Fruit fly (Drosophila melanogaster) whole organism, embryonic: ENCODE data around the gene zuc.

Experiments used
- Blimp-1 ChIP-seq: fragments of 200-800 bp; sonication (Bioruptor generic); optimal IDR thresholded peaks from 3 replicates; lab custom pipeline; 2018; ENCODE audit warnings: missing biosample characterization, missing genetic modification characterization, mild to moderate bottlenecking, moderate library complexity, missing genetic modification reagents
- CG11247 ChIP-seq: fragments of 200-800 bp; sonication (Bioruptor generic); IDR thresholded peaks from 2 replicates; pipeline ENCODE4 v1.3.6; 2022; ENCODE audit warnings: missing biosample characterization, missing genetic modification characterization
- CG13123 ChIP-seq: fragments of 200-800 bp; sonication (Bioruptor generic); optimal IDR thresholded peaks from 2 replicates; lab custom pipeline; 2016; ENCODE audit warnings: missing biosample characterization, missing genetic modification characterization
- CG15269 ChIP-seq: fragments of 200-800 bp; sonication (Bioruptor generic); optimal IDR thresholded peaks from 2 replicates; lab custom pipeline; 2018; ENCODE audit warnings: missing biosample characterization, mild to moderate bottlenecking, missing genetic modification characterization, moderate library complexity
- CG17385 ChIP-seq: fragments of 200-800 bp; sonication (Bioruptor generic); optimal IDR thresholded peaks from 3 replicates; lab custom pipeline; 2018; ENCODE audit warnings: missing biosample characterization, mild to moderate bottlenecking, missing genetic modification characterization
- CG17829 ChIP-seq: fragments of 200-800 bp; optimal IDR thresholded peaks from 2 replicates; lab custom pipeline; 2019; ENCODE audit warnings: missing biosample characterization, mild to moderate bottlenecking, missing genetic modification characterization, moderate library complexity
- CG2712 ChIP-seq: fragments of 200-800 bp; optimal IDR thresholded peaks from 3 replicates; lab custom pipeline; 2019; ENCODE audit warnings: missing biosample characterization, mild to moderate bottlenecking, missing genetic modification characterization, moderate library complexity
- CG34376 ChIP-seq: fragments of 200-800 bp; sonication (Bioruptor generic); optimal IDR thresholded peaks from 2 replicates; lab custom pipeline; 2018; ENCODE audit warnings: missing biosample characterization, mild to moderate bottlenecking, missing genetic modification characterization
- CG4282 ChIP-seq: fragments of 200-800 bp; sonication (Bioruptor generic); optimal IDR thresholded peaks from 2 replicates; lab custom pipeline; 2016; ENCODE audit warnings: missing biosample characterization, missing genetic modification characterization
- CG8290 ChIP-seq, 3 experiments: fragments of 200-800 bp; sonication (Bioruptor generic); optimal IDR thresholded peaks; 2 replicates each; lab custom pipeline; 2016 to 2019; ENCODE audit warnings: missing biosample characterization in 3 of 3, missing genetic modification characterization in 3 of 3, mild to moderate bottlenecking in 2 of 3, moderate library complexity in 1 of 3
- CG9797 ChIP-seq: fragments of 200-800 bp; sonication (Bioruptor generic); optimal IDR thresholded peaks from 3 replicates; lab custom pipeline; 2018; ENCODE audit warnings: missing biosample characterization, mild to moderate bottlenecking, missing genetic modification characterization
- D19A ChIP-seq: fragments of 200-800 bp; optimal IDR thresholded peaks from 3 replicates; lab custom pipeline; 2019; ENCODE audit warnings: missing biosample characterization, mild to moderate bottlenecking, missing genetic modification characterization, moderate library complexity
- Deaf1 ChIP-seq: fragments of 200-800 bp; optimal IDR thresholded peaks from 3 replicates; lab custom pipeline; 2019; ENCODE audit warnings: missing biosample characterization, mild to moderate bottlenecking, missing genetic modification characterization, moderate library complexity
- Doc3 ChIP-seq: fragments of 200-800 bp; sonication (Bioruptor generic); IDR thresholded peaks from 3 replicates; pipeline ENCODE4 v1.3.6; 2022; ENCODE audit warnings: missing biosample characterization, missing genetic modification characterization; ENCODE audit not compliant: partially characterized antibody
- Hr78 ChIP-seq, 2 experiments: fragments of 200-800 bp in 1 of 2; fragments of >200 bp in 1 of 2; sonication (Bioruptor generic) in 1 of 2; optimal IDR thresholded peaks; 2 replicates each; lab custom pipeline; 2017 to 2019; ENCODE audit warnings: missing biosample characterization in 2 of 2, missing genetic modification characterization in 2 of 2, mild to moderate bottlenecking in 1 of 2, moderate library complexity in 1 of 2
- Hsf ChIP-seq: fragments of 200-800 bp; sonication (Bioruptor generic); optimal IDR thresholded peaks from 3 replicates; lab custom pipeline; 2016; ENCODE audit warnings: missing biosample characterization, missing genetic modification characterization
- MESR4 ChIP-seq: fragments of 200-800 bp; sonication (Bioruptor generic); optimal IDR thresholded peaks from 2 replicates; lab custom pipeline; 2018; ENCODE audit warnings: missing biosample characterization, mild to moderate bottlenecking, missing genetic modification characterization, moderate library complexity
- Med ChIP-seq: fragments of 200-800 bp; sonication (Bioruptor generic); peaks from one replicate; lab custom pipeline; 2016; ENCODE audit warnings: missing biosample characterization, missing genetic modification characterization, mild to moderate bottlenecking, inconsistent platforms, moderate library complexity
- Nf-YB ChIP-seq: fragments of 200-800 bp; sonication (Bioruptor generic); optimal IDR thresholded peaks from 3 replicates; lab custom pipeline; 2019; ENCODE audit warnings: missing biosample characterization, mild to moderate bottlenecking, missing genetic modification characterization, moderate library complexity
- Nf-YC ChIP-seq: fragments of 200-800 bp; optimal IDR thresholded peaks from 3 replicates; lab custom pipeline; 2019; ENCODE audit warnings: missing biosample characterization, mild to moderate bottlenecking, missing genetic modification characterization, moderate library complexity
- Pdp1 ChIP-seq, 2 experiments: fragments of 200-800 bp; sonication (Bioruptor generic); optimal IDR thresholded peaks; 3 replicates each; lab custom pipeline; 2016; ENCODE audit warnings: missing biosample characterization in 2 of 2, missing genetic modification characterization in 2 of 2, mild to moderate bottlenecking in 1 of 2, moderate library complexity in 1 of 2
- Stat92E ChIP-seq, 3 experiments: fragments of >200 bp in 2 of 3; fragments of 200-800 bp in 1 of 3; sonication (Bioruptor generic) in 1 of 3; optimal IDR thresholded peaks; 2 replicates each; lab custom pipeline; 2017 to 2019; ENCODE audit warnings: missing biosample characterization in 3 of 3, missing genetic modification characterization in 3 of 3, mild to moderate bottlenecking in 1 of 3, moderate library complexity in 1 of 3
- Usf ChIP-seq: fragments of 200-800 bp; sonication (Bioruptor generic); optimal IDR thresholded peaks from 2 replicates; lab custom pipeline; 2017; ENCODE audit warnings: missing genotype, missing biosample characterization, missing genetic modification characterization
- ac ChIP-seq: fragments of 200-800 bp; sonication (Bioruptor generic); optimal IDR thresholded peaks from 3 replicates; lab custom pipeline; 2017; ENCODE audit warnings: missing biosample characterization, mild to moderate bottlenecking, missing genetic modification characterization
- cad ChIP-seq: fragments of >200 bp; optimal IDR thresholded peaks from 2 replicates; lab custom pipeline; 2017; ENCODE audit warnings: missing biosample characterization, missing genetic modification characterization
- croc ChIP-seq: fragments of 200-800 bp; sonication (Bioruptor generic); conservative IDR thresholded peaks from 3 replicates; pipeline ENCODE4 v1.3.6; 2022; ENCODE audit warnings: missing biosample characterization, missing genetic modification characterization
- crp ChIP-seq, 2 experiments: fragments of 200-800 bp; sonication (Bioruptor generic); optimal IDR thresholded peaks; 2 replicates in 1 of 2; 3 replicates in 1 of 2; lab custom pipeline; 2017; ENCODE audit warnings: missing biosample characterization in 2 of 2, missing genetic modification characterization in 2 of 2, mild to moderate bottlenecking in 1 of 2, moderate library complexity in 1 of 2
- danr ChIP-seq: fragments of 200-800 bp; sonication (Bioruptor generic); IDR thresholded peaks from 2 replicates; pipeline ENCODE4 v1.3.6; 2022; ENCODE audit warnings: missing biosample characterization, missing genetic modification characterization
- dati ChIP-seq: fragments of 200-800 bp; sonication (Bioruptor generic); IDR thresholded peaks from 2 replicates; pipeline ENCODE4 v1.3.6; 2022; ENCODE audit warnings: missing biosample characterization, missing genetic modification characterization
- exex ChIP-seq: fragments of 200-800 bp; sonication (Bioruptor generic); optimal IDR thresholded peaks from 4 replicates; lab custom pipeline; 2018; ENCODE audit warnings: missing biosample characterization, mild to moderate bottlenecking, missing genetic modification characterization, moderate library complexity
- gfzf ChIP-seq: fragments of 200-800 bp; sonication (Bioruptor generic); optimal IDR thresholded peaks from 2 replicates; lab custom pipeline; 2016; ENCODE audit warnings: missing biosample characterization, mild to moderate bottlenecking, missing genetic modification characterization, moderate library complexity
- jing ChIP-seq: fragments of 200-800 bp; sonication (Bioruptor generic); optimal IDR thresholded peaks from 2 replicates; lab custom pipeline; 2018; ENCODE audit warnings: missing biosample characterization, mild to moderate bottlenecking, missing genetic modification characterization
- mirr ChIP-seq: fragments of 200-800 bp; sonication (Bioruptor generic); optimal IDR thresholded peaks from 3 replicates; lab custom pipeline; 2018; ENCODE audit warnings: missing biosample characterization, mild to moderate bottlenecking, missing genetic modification characterization
- p53 ChIP-seq: fragments of 200-800 bp; sonication (Bioruptor generic); optimal IDR thresholded peaks from 2 replicates; lab custom pipeline; 2016; ENCODE audit warnings: missing biosample characterization, missing genetic modification characterization
- pzg ChIP-seq: fragments of 200-800 bp; sonication (Bioruptor generic); optimal IDR thresholded peaks from 3 replicates; lab custom pipeline; 2018; ENCODE audit warnings: missing biosample characterization, mild to moderate bottlenecking, missing genetic modification characterization, moderate library complexity
- rib ChIP-seq: fragments of 200-800 bp; sonication (Bioruptor generic); IDR thresholded peaks from 2 replicates; pipeline ENCODE4 v1.3.6; 2022; ENCODE audit warnings: missing biosample characterization, missing genetic modification characterization
- stwl ChIP-seq: fragments of 200-800 bp; sonication (Bioruptor generic); optimal IDR thresholded peaks from 3 replicates; lab custom pipeline; 2018; ENCODE audit warnings: missing biosample characterization, mild to moderate bottlenecking, missing genetic modification characterization, moderate library complexity
- sug ChIP-seq: fragments of 200-800 bp; optimal IDR thresholded peaks from 2 replicates; lab custom pipeline; 2019; ENCODE audit warnings: missing biosample characterization, mild to moderate bottlenecking, missing genetic modification characterization, moderate library complexity
- tgo ChIP-seq: fragments of 200-800 bp; sonication (Bioruptor generic); IDR thresholded peaks from 3 replicates; pipeline ENCODE4 v1.3.6; 2022; ENCODE audit warnings: missing biosample characterization, missing genetic modification characterization
- zfh2 ChIP-seq: fragments of 200-800 bp; sonication (Bioruptor generic); optimal IDR thresholded peaks from 2 replicates; lab custom pipeline; 2016; ENCODE audit warnings: missing biosample characterization, missing genetic modification characterization

zuc gene

DNA sequence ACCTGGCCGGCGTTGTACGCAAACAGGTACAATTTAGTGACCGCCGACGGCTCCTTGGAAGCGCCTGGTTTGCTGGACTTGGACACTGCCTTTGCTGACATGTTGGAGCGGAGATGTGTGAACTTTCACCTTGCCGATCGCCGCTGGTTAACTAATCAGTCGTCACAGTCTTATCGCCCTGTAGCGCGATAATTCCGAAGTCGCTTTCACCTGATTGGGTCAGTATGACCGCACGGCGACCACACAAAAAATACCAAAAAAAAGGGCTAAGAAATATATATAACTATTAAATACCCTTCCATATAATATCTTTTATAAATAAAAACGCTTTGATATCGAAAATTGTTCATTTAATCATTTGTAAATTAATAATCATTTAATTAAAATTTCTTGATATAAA, 12.4 kb upstream of the zuc start, which contains the start of gene Hacd1:
Gene Hacd1, minus strand, starts transcription at position 216 of the 400 bp plus-strand sequence.
- no peak for TF ChIP-seq Doc3 (GFP tag; lab: Robert Waterston, UW)
- TF ChIP-seq D19A (tag; lab: Kevin White, UChicago) = peak; percentile 99
- TF ChIP-seq CG34376 (GFP tag; lab: Kevin White, UChicago) = peak; percentile 27
- TF ChIP-seq tgo (GFP tag; lab: Robert Waterston, UW) = no peak
- TF ChIP-seq Hsf (GFP tag; lab: Kevin White, UChicago) = no peak
- TF ChIP-seq CG4282 (GFP tag; lab: Kevin White, UChicago) = no peak
- peak; percentile 8 for TF ChIP-seq Deaf1 (tag; lab: Kevin White, UChicago)
- TF ChIP-seq CG2712 (tag; lab: Kevin White, UChicago) = peak; percentile 12
- TF ChIP-seq Nf-YC (tag; lab: Kevin White, UChicago) = peak; percentile 76
- TF ChIP-seq ac (GFP tag; lab: Kevin White, UChicago) = no peak
- TF ChIP-seq gfzf (GFP tag; lab: Kevin White, UChicago) = peak; percentile 51
- TF ChIP-seq zfh2 (GFP tag; lab: Kevin White, UChicago) = no peak
- peak; percentile 74 for TF ChIP-seq MESR4 (GFP tag; lab: Kevin White, UChicago)
- peak; percentile 45 for TF ChIP-seq Blimp-1 (GFP tag; lab: Kevin White, UChicago)
- TF ChIP-seq CG9797 (GFP tag; lab: Kevin White, UChicago) = peak; percentile 62
- no peak for TF ChIP-seq rib (GFP tag; lab: Robert Waterston, UW)
- no peak for TF ChIP-seq CG15269 (tag; lab: Kevin White, UChicago)
- no peak for TF ChIP-seq p53 (GFP tag; lab: Kevin White, UChicago)
- peak; percentile 10 for TF ChIP-seq pzg (GFP tag; lab: Kevin White, UChicago)
- TF ChIP-seq dati (GFP tag; lab: Robert Waterston, UW) = no peak
- TF ChIP-seq Pdp1 (GFP tag; optimal IDR thresholded peaks at IDR 0.05; lab: Kevin White, UChicago) = peak in 1 of 2 experiments; percentile 53
- peak; percentile 64 for TF ChIP-seq Med (GFP tag; lab: Kevin White, UChicago)
- no peak for TF ChIP-seq Usf (GFP tag; lab: Kevin White, UChicago)
- TF ChIP-seq CG17829 (tag; lab: Kevin White, UChicago) = peak; percentile 1
- no peak for TF ChIP-seq CG11247 (GFP tag; lab: Robert Waterston, UW)
- TF ChIP-seq crp (GFP tag; optimal IDR thresholded peaks at IDR 0.05; lab: Kevin White, UChicago) = peak in 1 of 2 experiments; percentile 42
- TF ChIP-seq CG8290 (GFP tag; optimal IDR thresholded peaks at IDR 0.05; lab: Kevin White, UChicago) = no peak
- TF ChIP-seq CG8290 (tag; optimal IDR thresholded peaks at IDR 0.05; lab: Kevin White, UChicago) = peak in 1 of 2 experiments; percentile 14
- TF ChIP-seq mirr (GFP tag; lab: Kevin White, UChicago) = peak; percentile 7
- TF ChIP-seq CG17385 = peak; percentile 4
- no peak for TF ChIP-seq jing (GFP tag; lab: Kevin White, UChicago)
- TF ChIP-seq danr (GFP tag; lab: Robert Waterston, UW) = no peak
- no peak for TF ChIP-seq cad (GFP tag; lab: Kevin White, UChicago)
- TF ChIP-seq CG13123 (GFP tag; lab: Kevin White, UChicago) = no peak
- peak in 1 of 2 experiments; percentile 99 for TF ChIP-seq Hr78 (GFP tag; optimal IDR thresholded peaks at IDR 0.05; lab: Kevin White, UChicago)
- TF ChIP-seq sug = peak; percentile 60
- no peak for TF ChIP-seq croc (GFP tag; lab: Robert Waterston, UW)
- peak; percentile 68 for TF ChIP-seq Nf-YB (GFP tag; lab: Kevin White, UChicago)
- peak; percentile 19 for TF ChIP-seq stwl (tag; lab: Kevin White, UChicago)
- peak in 1 of 3 experiments; percentile 4 for TF ChIP-seq Stat92E (GFP tag; optimal IDR thresholded peaks at IDR 0.05; lab: Kevin White, UChicago)
- TF ChIP-seq exex (tag; lab: Kevin White, UChicago) = peak; percentile 52
